Fruit fly (Drosophila melanogaster) whole organism, embryonic: ENCODE data around the gene Pp1-13C.

ENCODE experiments used
- Awh ChIP-seq: fragments of 200-800 bp; sonication (Bioruptor generic); IDR thresholded peaks from 2 replicates; pipeline ENCODE4, ENCODE4 v1.3.6; 2022; ENCODE audit warnings: missing biosample characterization, missing genetic modification characterization
- Bgb ChIP-seq: fragments of 200-800 bp; sonication (Bioruptor generic); IDR thresholded peaks from 2 replicates; pipeline ENCODE4 v1.3.6; 2022; ENCODE audit warnings: missing biosample characterization, missing genetic modification characterization; ENCODE audit not compliant: partially characterized antibody
- CG10431 ChIP-seq: fragments of 200-800 bp; sonication (Bioruptor generic); optimal IDR thresholded peaks from 3 replicates; lab custom pipeline; 2018; ENCODE audit warnings: missing biosample characterization, mild to moderate bottlenecking, missing genetic modification characterization
- CG10654 ChIP-seq: fragments of 200-800 bp; sonication (Bioruptor generic); optimal IDR thresholded peaks from 2 replicates; lab custom pipeline; 2016; ENCODE audit warnings: missing biosample characterization, missing genetic modification characterization
- CG11093 ChIP-seq: fragments of 200-800 bp; sonication (Bioruptor generic); IDR thresholded peaks from 3 replicates; pipeline ENCODE4 v1.3.6; 2022; ENCODE audit warnings: missing biosample characterization, missing genetic modification characterization
- CG11560 ChIP-seq: fragments of 200-800 bp; sonication (Bioruptor generic); IDR thresholded peaks from 3 replicates; pipeline ENCODE4 v1.3.6; 2022; ENCODE audit warnings: missing biosample characterization, missing genetic modification characterization
- CG12071 ChIP-seq: fragments of 200-800 bp; sonication (Bioruptor generic); optimal IDR thresholded peaks from 3 replicates; lab custom pipeline; 2018; ENCODE audit warnings: missing biosample characterization, mild to moderate bottlenecking, missing genetic modification characterization
- CG14441 ChIP-seq: fragments of 200-800 bp; sonication (Bioruptor generic); IDR thresholded peaks from 2 replicates; pipeline ENCODE4 v1.3.6; 2022; ENCODE audit warnings: missing biosample characterization, missing genetic modification characterization
- CG15514 ChIP-seq: fragments of 200-800 bp; sonication (Bioruptor generic); optimal IDR thresholded peaks from 3 replicates; lab custom pipeline; 2017; ENCODE audit warnings: missing biosample characterization, missing genetic modification characterization, mild to moderate bottlenecking, moderate library complexity, missing genetic modification reagents
- CG17361 ChIP-seq: fragments of 200-800 bp; sonication (Bioruptor generic); IDR thresholded peaks from 3 replicates; pipeline ENCODE4 v1.3.6; 2022; ENCODE audit warnings: missing biosample characterization, missing genetic modification characterization
- CG18262 ChIP-seq: fragments of 200-800 bp; optimal IDR thresholded peaks from 3 replicates; lab custom pipeline; 2019; ENCODE audit warnings: missing biosample characterization, mild to moderate bottlenecking, missing genetic modification characterization, moderate library complexity
- CG1832 ChIP-seq: fragments of 200-800 bp; sonication (Bioruptor generic); optimal IDR thresholded peaks from 2 replicates; lab custom pipeline; 2017; ENCODE audit warnings: missing biosample characterization, mild to moderate bottlenecking, missing genetic modification characterization, inconsistent platforms
- CG30020 ChIP-seq: fragments of 200-800 bp; optimal IDR thresholded peaks from 2 replicates; lab custom pipeline; 2019; ENCODE audit warnings: missing biosample characterization, mild to moderate bottlenecking, missing genetic modification characterization, moderate library complexity
- CG30431 ChIP-seq: fragments of 200-800 bp; sonication (Bioruptor generic); optimal IDR thresholded peaks from 2 replicates; lab custom pipeline; 2017; ENCODE audit warnings: missing biosample characterization, missing genetic modification characterization
- CG3065 ChIP-seq: fragments of 200-800 bp; sonication (Bioruptor generic); optimal IDR thresholded peaks from 2 replicates; lab custom pipeline; 2016; ENCODE audit warnings: missing biosample characterization, missing genetic modification characterization
- CG3163 ChIP-seq: fragments of 200-800 bp; sonication (Bioruptor generic); optimal IDR thresholded peaks from 3 replicates; lab custom pipeline; 2016; ENCODE audit warnings: missing biosample characterization, missing genetic modification characterization
- CG32532 ChIP-seq: fragments of 200-800 bp; sonication (Bioruptor generic); IDR thresholded peaks from 2 replicates; pipeline ENCODE4 v1.3.6; 2022; ENCODE audit warnings: missing biosample characterization, missing genetic modification characterization
- CG4707 ChIP-seq: fragments of 200-800 bp; sonication (Bioruptor generic); optimal IDR thresholded peaks from 2 replicates; lab custom pipeline; 2018; ENCODE audit warnings: missing biosample characterization, mild to moderate bottlenecking, missing genetic modification characterization, moderate library complexity
- CG4854 ChIP-seq: fragments of 200-800 bp; sonication (Bioruptor generic); optimal IDR thresholded peaks from 2 replicates; lab custom pipeline; 2016; ENCODE audit warnings: missing biosample characterization, missing genetic modification characterization, inconsistent platforms
- CG6272 ChIP-seq: fragments of 200-800 bp; sonication (Bioruptor generic); IDR thresholded peaks from 2 replicates; pipeline ENCODE4 v1.3.6; 2022; ENCODE audit warnings: missing biosample characterization, missing genetic modification characterization
- CG9817 ChIP-seq: fragments of 200-800 bp; sonication (Bioruptor generic); optimal IDR thresholded peaks from 2 replicates; lab custom pipeline; 2018; ENCODE audit warnings: missing biosample characterization, mild to moderate bottlenecking, missing genetic modification characterization, moderate library complexity
- CTCF ChIP-seq: fragments of 200-800 bp; sonication (Bioruptor generic); optimal IDR thresholded peaks from 2 replicates; lab custom pipeline; 2017; ENCODE audit warnings: missing biosample characterization, mild to moderate bottlenecking, missing genetic modification characterization, moderate library complexity
- D19B ChIP-seq: fragments of 200-800 bp; sonication (Bioruptor generic); optimal IDR thresholded peaks from 2 replicates; lab custom pipeline; 2017; ENCODE audit warnings: missing biosample characterization, mild to moderate bottlenecking, missing genetic modification characterization
- Ets97D ChIP-seq: fragments of 200-800 bp; sonication (Bioruptor generic); optimal IDR thresholded peaks from 3 replicates; lab custom pipeline; 2016; ENCODE audit warnings: missing biosample characterization, missing genetic modification characterization
- GATAe ChIP-seq: fragments of 200-800 bp; sonication (Bioruptor generic); conservative IDR thresholded peaks from 2 replicates; pipeline ENCODE4 v1.3.6; 2022; ENCODE audit warnings: missing biosample characterization, missing genetic modification characterization
- HmgZ ChIP-seq: fragments of 200-800 bp; sonication (Bioruptor generic); optimal IDR thresholded peaks from 2 replicates; lab custom pipeline; 2018; ENCODE audit warnings: missing biosample characterization, mild to moderate bottlenecking, missing genetic modification characterization
- NFAT ChIP-seq: fragments of 200-800 bp; sonication (Bioruptor generic); IDR thresholded peaks from 2 replicates; pipeline ENCODE4 v1.3.6; 2022; ENCODE audit warnings: missing biosample characterization, missing genetic modification characterization
- ase ChIP-seq: fragments of 200-800 bp; sonication (Bioruptor generic); IDR thresholded peaks from 3 replicates; pipeline ENCODE4 v1.3.6; 2022; ENCODE audit warnings: missing biosample characterization, missing genetic modification characterization
- cato ChIP-seq: fragments of 200-800 bp; sonication (Bioruptor generic); optimal IDR thresholded peaks from 2 replicates; lab custom pipeline; 2016; ENCODE audit warnings: missing biosample characterization, missing genetic modification characterization, borderline replicate concordance
- ci ChIP-seq: fragments of 200-800 bp; sonication (Bioruptor generic); IDR thresholded peaks from 3 replicates; pipeline ENCODE4 v1.3.6; 2022; ENCODE audit warnings: missing biosample characterization, missing genetic modification characterization
- dati ChIP-seq: fragments of 200-800 bp; sonication (Bioruptor generic); IDR thresholded peaks from 2 replicates; pipeline ENCODE4 v1.3.6; 2022; ENCODE audit warnings: missing biosample characterization, missing genetic modification characterization
- dpn ChIP-seq, 2 experiments: fragments of 200-800 bp; sonication (Bioruptor generic); optimal IDR thresholded peaks; 3 replicates each; lab custom pipeline; 2016; ENCODE audit warnings: missing biosample characterization in 2 of 2, missing genetic modification characterization in 2 of 2
- en ChIP-seq: fragments of 200-800 bp; sonication (Bioruptor generic); optimal IDR thresholded peaks from 2 replicates; lab custom pipeline; 2016; ENCODE audit warnings: missing biosample characterization, missing genetic modification characterization
- ftz-f1 ChIP-seq: fragments of 200-800 bp; sonication (Bioruptor generic); optimal IDR thresholded peaks from 2 replicates; lab custom pipeline; 2016; ENCODE audit warnings: missing biosample characterization, missing genetic modification characterization
- gcm2 ChIP-seq: fragments of 200-800 bp; sonication (Bioruptor generic); optimal IDR thresholded peaks from 2 replicates; lab custom pipeline; 2016; ENCODE audit warnings: missing biosample characterization, missing genetic modification characterization
- gsb-n ChIP-seq: fragments of 200-800 bp; sonication (Bioruptor generic); optimal IDR thresholded peaks from 3 replicates; lab custom pipeline; 2018; ENCODE audit warnings: missing biosample characterization, mild to moderate bottlenecking, missing genetic modification characterization
- hb ChIP-seq: fragments of 200-800 bp; sonication (Bioruptor generic); IDR thresholded peaks from 3 replicates; pipeline ENCODE4 v1.3.6; 2022; ENCODE audit warnings: missing biosample characterization, missing genetic modification characterization; ENCODE audit not compliant: partially characterized antibody
- hth ChIP-seq: fragments of >200 bp; optimal IDR thresholded peaks from 2 replicates; lab custom pipeline; 2017; ENCODE audit warnings: inconsistent platforms
- jumu ChIP-seq: fragments of 200-800 bp; sonication (Bioruptor generic); optimal IDR thresholded peaks from 3 replicates; lab custom pipeline; 2016; ENCODE audit warnings: missing biosample characterization, missing genetic modification characterization
- kay ChIP-seq: fragments of 200-800 bp; sonication (Bioruptor generic); optimal IDR thresholded peaks from 2 replicates; lab custom pipeline; 2016; ENCODE audit warnings: missing biosample characterization, missing genetic modification characterization
- ken ChIP-seq: fragments of 200-800 bp; sonication (Bioruptor generic); IDR thresholded peaks from 3 replicates; pipeline ENCODE4 v1.3.6; 2022; ENCODE audit warnings: missing biosample characterization, missing genetic modification characterization
- knrl ChIP-seq: fragments of 200-800 bp; sonication (Bioruptor generic); IDR thresholded peaks from 3 replicates; pipeline ENCODE4 v1.3.6; 2022; ENCODE audit warnings: missing biosample characterization, missing genetic modification characterization; ENCODE audit not compliant: partially characterized antibody
- lbe ChIP-seq: fragments of 200-800 bp; sonication (Bioruptor generic); optimal IDR thresholded peaks from 2 replicates; lab custom pipeline; 2016; ENCODE audit warnings: missing biosample characterization, mild to moderate bottlenecking, missing genetic modification characterization
- lilli ChIP-seq: fragments of 200-800 bp; sonication (Bioruptor generic); optimal IDR thresholded peaks from 3 replicates; lab custom pipeline; 2016; ENCODE audit warnings: missing biosample characterization, missing genetic modification characterization
- luna ChIP-seq: fragments of 200-800 bp; sonication (Bioruptor generic); optimal IDR thresholded peaks from 2 replicates; lab custom pipeline; 2016; ENCODE audit warnings: missing biosample characterization, missing genetic modification characterization
- org-1 ChIP-seq: fragments of 200-800 bp; sonication (Bioruptor generic); optimal IDR thresholded peaks from 2 replicates; lab custom pipeline; 2017; ENCODE audit warnings: missing biosample characterization, missing genetic modification characterization
- ro ChIP-seq: fragments of 200-800 bp; sonication (Bioruptor generic); IDR thresholded peaks from 2 replicates; pipeline ENCODE4 v1.3.6; 2022; ENCODE audit warnings: missing biosample characterization, missing genetic modification characterization
- scrt ChIP-seq: fragments of 200-800 bp; sonication (Bioruptor generic); optimal IDR thresholded peaks from 2 replicates; lab custom pipeline; 2018; ENCODE audit warnings: missing biosample characterization, mild to moderate bottlenecking, missing genetic modification characterization, moderate library complexity
- tx ChIP-seq: fragments of 200-800 bp; sonication (Bioruptor generic); optimal IDR thresholded peaks from 2 replicates; lab custom pipeline; 2016; ENCODE audit warnings: missing biosample characterization, missing genetic modification characterization
- unpg ChIP-seq: fragments of 200-800 bp; sonication (Bioruptor generic); optimal IDR thresholded peaks from 3 replicates; lab custom pipeline; 2018; ENCODE audit warnings: missing biosample characterization, mild to moderate bottlenecking, missing genetic modification characterization, moderate library complexity
- yki ChIP-seq: fragments of >200 bp; optimal IDR thresholded peaks from 3 replicates; lab custom pipeline; 2018

Pp1-13C gene

DNA sequence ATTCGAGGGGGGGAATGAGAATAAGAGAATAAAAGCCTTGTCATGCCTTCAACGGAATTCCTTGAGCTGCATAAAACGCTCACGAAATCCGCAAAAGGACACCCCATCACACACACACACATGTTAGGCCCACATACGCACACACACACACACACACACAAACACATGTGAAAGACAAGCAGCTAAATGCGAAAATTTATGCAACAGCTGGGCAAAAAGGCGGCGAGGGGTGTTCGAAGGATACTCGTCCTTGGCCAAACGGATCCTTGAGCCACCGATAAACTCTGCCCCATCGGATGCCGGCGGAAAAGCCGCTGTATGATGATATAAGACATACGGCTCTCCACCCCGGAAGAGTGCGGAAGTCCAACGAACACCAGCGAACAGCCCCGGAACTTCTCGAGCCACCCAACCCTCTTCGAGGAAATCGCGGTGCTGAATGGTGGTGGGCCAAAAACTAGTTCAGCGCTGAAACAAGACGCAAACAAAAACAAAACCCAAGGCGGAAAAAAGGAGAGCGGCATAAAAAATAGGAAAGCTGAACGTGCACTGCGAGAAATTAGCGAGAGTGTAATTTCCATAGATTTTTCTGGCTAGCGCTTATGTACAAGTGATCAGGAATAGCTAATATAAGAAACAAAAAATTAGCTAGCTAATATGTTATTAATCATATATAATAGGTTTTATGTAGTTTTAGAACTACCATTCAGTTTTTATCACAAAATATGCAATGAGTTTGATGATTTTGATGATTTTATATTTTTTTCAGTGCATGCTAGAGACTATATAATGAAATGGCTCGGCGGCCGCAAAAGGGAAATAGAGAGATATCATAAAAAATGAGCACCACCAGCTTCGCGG is 22.9 kb upstream of the Pp1-13C start (continued):
- TF ChIP-seq lilli (peak; percentile 20), CG6272 (GFP tag; lab: Robert Waterston, UW) (no peak), CG11560 (tag; lab: Robert Waterston, UW) (no peak), CG30020 (tag; lab: Kevin White, UChicago) (no peak), scrt (GFP tag; lab: Kevin White, UChicago) (peak; percentile 74), CG4854 (GFP tag; lab: Kevin White, UChicago) (no peak), hth (no peak), HmgZ (peak; percentile 17), CG18262 (peak; percentile 66), Bgb (GFP tag; lab: Robert Waterston, UW) (no peak), luna (no peak), CG32532 (GFP tag; lab: Robert Waterston, UW) (no peak; the same call in 1 of the 2 replicates), ase (GFP tag; lab: Robert Waterston, UW) (no peak), GATAe (GFP tag; lab: Robert Waterston, UW) (no peak), CG10431 (GFP tag; lab: Kevin White, UChicago) (no peak), CG9817 (peak; percentile 40), ro (GFP tag; lab: Robert Waterston, UW) (no peak), Ets97D (no peak), CG11093 (GFP tag; lab: Robert Waterston, UW) (no peak), hb (no peak), CG30431 (peak; percentile 17), ken (GFP tag; lab: Robert Waterston, UW) (no peak), ftz-f1 (GFP tag; lab: Kevin White, UChicago) (no peak), CG3163 (GFP tag; lab: Kevin White, UChicago) (no peak), CG17361 (GFP tag; lab: Robert Waterston, UW) (peak; percentile 69), gsb-n (tag; lab: Kevin White, UChicago) (peak; percentile 43), yki (lab: Kevin White, UChicago) (no peak), cato (GFP tag; lab: Kevin White, UChicago) (no peak), CG14441 (no peak), org-1 (GFP tag; lab: Kevin White, UChicago) (peak; percentile 46), dati (no peak), CG4707 (GFP tag; lab: Kevin White, UChicago) (no peak), D19B (GFP tag; lab: Kevin White, UChicago) (no peak), en (no peak), dpn (GFP tag; optimal IDR thresholded peaks at IDR 0.05; lab: Kevin White, UChicago) (peak in 1 of 2 experiments; percentile 45), CG1832 (no peak), knrl (GFP tag; lab: Robert Waterston, UW) (no peak), CG3065 (no peak), CG15514 (peak; percentile 52), jumu (GFP tag; lab: Kevin White, UChicago) (no peak), kay (GFP tag; lab: Kevin White, UChicago) (no peak), gcm2 (GFP tag; lab: Kevin White, UChicago) (no peak), CG12071 (GFP tag; lab: Kevin White, UChicago) (peak; percentile 5), tx (GFP tag; lab: Kevin White, UChicago) (no peak), ci (GFP tag; lab: Robert Waterston, UW) (peak; percentile 49; the same call in 1 of the 3 replicates), CTCF (no peak), NFAT (GFP tag; lab: Robert Waterston, UW) (no peak), Awh (GFP tag; lab: Robert Waterston, UW) (0 out of 2 replicates have a peak, but pooled peaks have one; percentile 36), CG10654 (GFP tag; lab: Kevin White, UChicago) (no peak), unpg (peak; percentile 50), lbe (GFP tag; lab: Kevin White, UChicago) (no peak)
